Worm (Caenorhabditis elegans) whole organism, young adult: ENCODE measurements around the gene H08M01.1.

Experiments used
- B0035.1 ChIP-seq: sonication (generic microtip); optimal IDR thresholded peaks from 2 replicates; lab custom pipeline; 2016; ENCODE audit warnings: missing genetic modification characterization, mild to moderate bottlenecking, missing compliant biosample characterization, missing genotype, missing genetic modification reagents
- F23B12.7 ChIP-seq: sonication (generic microtip); optimal IDR thresholded peaks from 2 replicates; lab custom pipeline; 2017; ENCODE audit warnings: missing genetic modification characterization, mild to moderate bottlenecking, missing compliant biosample characterization, antibody characterized with exemption, moderate library complexity; ENCODE audit not compliant: insufficient read depth
- F37B4.10 ChIP-seq: fragments of 200-800 bp; sonication (Bioruptor generic); IDR thresholded peaks from 2 replicates; pipeline ENCODE4 v1.3.6; 2022; ENCODE audit warnings: missing genetic modification characterization, missing compliant biosample characterization
- F55B11.4 ChIP-seq: sonication (generic microtip); optimal IDR thresholded peaks from 2 replicates; lab custom pipeline; 2016; ENCODE audit warnings: missing compliant biosample characterization, missing genetic modification characterization, borderline replicate concordance; ENCODE audit not compliant: insufficient read depth
- T07F8.4 ChIP-seq: sonication (generic microtip); optimal IDR thresholded peaks from 2 replicates; lab custom pipeline; 2016; ENCODE audit warnings: mild to moderate bottlenecking, missing genetic modification characterization, moderate library complexity, missing compliant biosample characterization
- Y53G8AR.9 ChIP-seq: fragments of 200-800 bp; sonication (Bioruptor generic); conservative IDR thresholded peaks from 2 replicates; pipeline ENCODE4 v1.3.6; 2022; ENCODE audit warnings: missing genetic modification reagents, missing genetic modification characterization, missing compliant biosample characterization
- ZK185.1 ChIP-seq: sonication (generic microtip); optimal IDR thresholded peaks from 2 replicates; lab custom pipeline; 2016; ENCODE audit warnings: mild to moderate bottlenecking, missing genetic modification characterization, missing compliant biosample characterization; ENCODE audit not compliant: poor library complexity, severe bottlenecking
- aptf-3 ChIP-seq: fragments of 200-800 bp; sonication (Bioruptor generic); IDR thresholded peaks from 2 replicates; pipeline ENCODE4 v1.3.6; 2022; ENCODE audit warnings: missing genetic modification characterization, missing compliant biosample characterization
- athp-1 ChIP-seq: sonication (generic microtip); optimal IDR thresholded peaks from 2 replicates; lab custom pipeline; 2017; ENCODE audit warnings: mild to moderate bottlenecking, missing genetic modification characterization, missing compliant biosample characterization
- attf-6 ChIP-seq: fragments of 200-800 bp; sonication (Bioruptor generic); IDR thresholded peaks from 2 replicates; pipeline ENCODE4 v1.3.6; 2022; ENCODE audit warnings: missing genetic modification reagents, missing genetic modification characterization, missing compliant biosample characterization
- ccch-3 ChIP-seq: fragments of 200-800 bp; sonication (Bioruptor generic); optimal IDR thresholded peaks from 2 replicates; lab custom pipeline; 2018; ENCODE audit warnings: mild to moderate bottlenecking, missing genetic modification characterization, missing compliant biosample characterization
- ceh-27 ChIP-seq: fragments of 200-800 bp; sonication (Bioruptor generic); optimal IDR thresholded peaks from 2 replicates; lab custom pipeline; 2018; ENCODE audit warnings: mild to moderate bottlenecking, missing genetic modification characterization, moderate library complexity, missing compliant biosample characterization
- chd-7 ChIP-seq: sonication (generic microtip); optimal IDR thresholded peaks from 2 replicates; lab custom pipeline; 2016; ENCODE audit warnings: mild to moderate bottlenecking, missing genetic modification characterization, moderate library complexity, missing compliant biosample characterization
- die-1 ChIP-seq: sonication (generic microtip); optimal IDR thresholded peaks from 2 replicates; lab custom pipeline; 2016; ENCODE audit warnings: missing genotype, mild to moderate bottlenecking, missing genetic modification characterization, missing compliant biosample characterization
- dpl-1 ChIP-seq: fragments of 150-350 bp; optimal IDR thresholded peaks from 2 replicates; lab custom pipeline; 2014; ENCODE audit warnings: missing biosample characterization, missing genetic modification reagents, missing genetic modification characterization
- egl-18 ChIP-seq: fragments of 200-800 bp; sonication (Bioruptor generic); IDR thresholded peaks from 2 replicates; pipeline ENCODE4 v1.3.6; 2022; ENCODE audit warnings: missing genetic modification reagents, missing genetic modification characterization, missing compliant biosample characterization
- lag-1 ChIP-seq: fragments of 200-800 bp; sonication (Bioruptor generic); IDR thresholded peaks from 2 replicates; pipeline ENCODE4 v1.3.6; 2022; ENCODE audit warnings: missing genetic modification reagents, missing genetic modification characterization, missing compliant biosample characterization
- lin-26 ChIP-seq: fragments of 200-800 bp; sonication (Bioruptor generic); IDR thresholded peaks from 2 replicates; pipeline ENCODE4 v1.3.6; 2022; ENCODE audit warnings: missing genetic modification reagents, missing genetic modification characterization, missing compliant biosample characterization
- madf-10 ChIP-seq: sonication (generic microtip); optimal IDR thresholded peaks from 2 replicates; lab custom pipeline; 2016; ENCODE audit warnings: mild to moderate bottlenecking, missing genetic modification characterization, missing compliant biosample characterization
- madf-3 ChIP-seq: fragments of 200-800 bp; sonication (Bioruptor generic); IDR thresholded peaks from 2 replicates; pipeline ENCODE4 v1.3.6; 2022; ENCODE audit warnings: missing genetic modification reagents, missing genetic modification characterization, missing compliant biosample characterization
- madf-8 ChIP-seq: fragments of 200-800 bp; sonication (Bioruptor generic); conservative IDR thresholded peaks from 2 replicates; pipeline ENCODE4 v1.3.6; 2022; ENCODE audit warnings: missing genetic modification reagents, missing genetic modification characterization, missing compliant biosample characterization
- nfya-1 ChIP-seq: sonication (generic microtip); optimal IDR thresholded peaks from 2 replicates; lab custom pipeline; 2017; ENCODE audit warnings: antibody characterized with exemption, missing compliant biosample characterization, missing genetic modification characterization, borderline replicate concordance; ENCODE audit not compliant: insufficient read depth
- nhr-179 ChIP-seq: sonication (generic microtip); optimal IDR thresholded peaks from 2 replicates; lab custom pipeline; 2016; ENCODE audit warnings: mild to moderate bottlenecking, missing genetic modification characterization, missing compliant biosample characterization
- nhr-80 ChIP-seq: sonication (generic microtip); optimal IDR thresholded peaks from 2 replicates; lab custom pipeline; 2016; ENCODE audit warnings: missing genetic modification characterization, missing compliant biosample characterization
- rcor-1 ChIP-seq: fragments of 200-800 bp; sonication (Bioruptor generic); IDR thresholded peaks from 2 replicates; pipeline ENCODE4 v1.3.6; 2022; ENCODE audit warnings: missing genetic modification reagents, missing genetic modification characterization, missing compliant biosample characterization
- snpc-1.1 ChIP-seq: sonication (generic microtip); optimal IDR thresholded peaks from 2 replicates; lab custom pipeline; 2017; ENCODE audit warnings: missing genetic modification characterization, mild to moderate bottlenecking, missing compliant biosample characterization, antibody characterized with exemption, moderate library complexity, missing genotype, missing genetic modification reagents; ENCODE audit not compliant: insufficient read depth
- snpc-3.4 ChIP-seq: sonication (generic microtip); optimal IDR thresholded peaks from 2 replicates; lab custom pipeline; 2017; ENCODE audit warnings: missing genetic modification characterization, mild to moderate bottlenecking, missing compliant biosample characterization, antibody characterized with exemption, moderate library complexity, missing genotype, missing genetic modification reagents
- snpc-4 ChIP-seq, 5 experiments: fragments of 150-350 bp in 1 of 5; sonication (generic microtip) in 4 of 5; optimal IDR thresholded peaks; 2 replicates each; lab custom pipeline; 2014 to 2018; ENCODE audit warnings: missing genetic modification characterization in 5 of 5, missing biosample characterization in 3 of 5, antibody characterized with exemption in 2 of 5, mild to moderate bottlenecking in 2 of 5, missing compliant biosample characterization in 2 of 5, missing genotype in 2 of 5, moderate library complexity in 2 of 5, missing genetic modification reagents in 1 of 5
- somi-1 ChIP-seq: fragments of 200-800 bp; sonication (Bioruptor generic); optimal IDR thresholded peaks from 2 replicates; lab custom pipeline; 2018; ENCODE audit warnings: mild to moderate bottlenecking, missing genetic modification characterization, missing compliant biosample characterization
- tbp1 ChIP-seq: fragments of 200-800 bp; sonication (Bioruptor generic); optimal IDR thresholded peaks from 2 replicates; lab custom pipeline; 2018; ENCODE audit warnings: mild to moderate bottlenecking, missing genetic modification characterization, missing compliant biosample characterization
- unc-62 ChIP-seq: fragments of 150-350 bp; optimal IDR thresholded peaks from 2 replicates; lab custom pipeline; 2014; ENCODE audit warnings: missing biosample characterization, missing genetic modification reagents, missing genetic modification characterization
- xnd-1 ChIP-seq: sonication (generic microtip); optimal IDR thresholded peaks from 2 replicates; lab custom pipeline; 2016; ENCODE audit warnings: missing genotype, missing genetic modification reagents, missing genetic modification characterization, missing compliant biosample characterization
- zfh-2 ChIP-seq: fragments of 200-800 bp; sonication (Bioruptor generic); conservative IDR thresholded peaks from 2 replicates; pipeline ENCODE4 v1.3.6; 2022; ENCODE audit warnings: missing genetic modification reagents, missing genetic modification characterization, missing compliant biosample characterization
- ztf-3 ChIP-seq: fragments of 200-800 bp; sonication (Bioruptor generic); optimal IDR thresholded peaks from 2 replicates; lab custom pipeline; 2018; ENCODE audit warnings: mild to moderate bottlenecking, missing genetic modification characterization, missing compliant biosample characterization

Gene H08M01.1

DNA sequence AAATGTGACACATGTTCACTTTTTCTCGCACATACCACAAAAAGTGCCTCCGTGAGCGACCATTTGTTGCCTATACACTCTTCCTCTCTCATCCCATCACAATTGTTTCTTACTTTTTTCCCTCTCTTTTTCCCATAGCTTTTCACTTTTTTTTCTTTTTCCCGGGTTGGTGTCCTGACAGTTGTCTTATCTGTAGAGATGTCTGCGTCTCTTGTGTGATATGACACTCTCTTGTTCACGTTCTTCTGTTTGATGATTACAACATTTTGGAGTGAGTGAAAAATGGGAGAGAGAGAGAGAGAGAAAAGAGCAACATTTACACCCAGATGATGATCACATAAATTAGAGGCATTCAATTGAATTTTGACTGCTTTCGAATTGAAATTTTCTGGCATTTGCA, 9.8 kb downstream of the H08M01.1 start:
- TF ChIP-seq snpc-4 (GFP tag; optimal IDR thresholded peaks at IDR 0.05; lab: Kevin White, UChicago), result no peak
- peak in 1 of 4 experiments; percentile 10 for TF ChIP-seq snpc-4 (tag; optimal IDR thresholded peaks at IDR 0.05; lab: Kevin White, UChicago)
- TF ChIP-seq lin-26, result no peak
- no peak for TF ChIP-seq nfya-1 (tag; lab: Kevin White, UChicago)
- no peak for TF ChIP-seq B0035.1
- TF ChIP-seq ceh-27 (GFP tag; lab: Kevin White, UChicago), result no peak
- no peak for TF ChIP-seq F37B4.10 (GFP tag; lab: Robert Waterston, UW)
- TF ChIP-seq ZK185.1 (tag; lab: Kevin White, UChicago), result peak; percentile 7
- no peak for TF ChIP-seq F55B11.4 (tag; lab: Kevin White, UChicago)
- no peak for TF ChIP-seq chd-7 (tag; lab: Kevin White, UChicago)
- TF ChIP-seq rcor-1 (GFP tag; lab: Robert Waterston, UW), result no peak
- TF ChIP-seq unc-62 (GFP tag; lab: Kevin White, UChicago), result no peak
- TF ChIP-seq egl-18 (GFP tag; lab: Robert Waterston, UW), result no peak
- no peak for TF ChIP-seq madf-3 (GFP tag; lab: Robert Waterston, UW)
- no peak for TF ChIP-seq T07F8.4 (tag; lab: Kevin White, UChicago)
- no peak for TF ChIP-seq Y53G8AR.9
- no peak for TF ChIP-seq die-1 (tag; lab: Kevin White, UChicago)
- no peak for TF ChIP-seq madf-10 (tag; lab: Kevin White, UChicago)
- no peak for TF ChIP-seq zfh-2 (GFP tag; lab: Robert Waterston, UW)
- no peak for TF ChIP-seq ccch-3 (GFP tag; lab: Kevin White, UChicago)
- TF ChIP-seq F23B12.7 (tag; lab: Kevin White, UChicago), result peak; percentile 22
- peak; percentile 95 for TF ChIP-seq nhr-80 (tag; lab: Kevin White, UChicago)
- no peak for TF ChIP-seq ztf-3 (GFP tag; lab: Kevin White, UChicago)
- TF ChIP-seq dpl-1 (GFP tag; lab: Kevin White, UChicago), result no peak
- no peak for TF ChIP-seq athp-1 (tag; lab: Kevin White, UChicago)
- no peak for TF ChIP-seq xnd-1 (tag; lab: Kevin White, UChicago)
- TF ChIP-seq madf-8 (GFP tag; lab: Robert Waterston, UW), result no peak
- TF ChIP-seq aptf-3 (GFP tag; lab: Robert Waterston, UW), result no peak
- TF ChIP-seq somi-1 (GFP tag; lab: Kevin White, UChicago), result peak; percentile 48

DNA sequence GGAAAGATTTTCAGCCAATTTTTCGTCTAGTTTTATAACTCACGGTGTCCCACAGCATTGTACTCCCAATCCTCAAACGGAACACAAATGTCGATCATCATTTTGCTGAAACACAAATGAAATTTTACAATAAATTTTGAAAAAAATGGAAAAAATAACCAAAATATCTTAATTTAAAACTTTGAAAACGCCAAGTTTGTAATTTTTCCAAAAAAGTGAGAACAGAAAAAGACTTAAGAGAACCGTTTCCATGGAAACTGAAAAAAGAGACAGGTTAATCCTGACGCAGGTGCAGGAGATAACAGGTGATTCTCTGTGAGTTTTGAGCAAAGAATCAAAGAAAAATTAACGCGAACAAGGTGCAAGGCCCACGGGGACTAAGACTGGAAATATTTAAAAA, 15.3 kb downstream of the H08M01.1 start, which contains the start of gene Y45F10D.15:
Y45F10D.15 (minus strand) TSS at position 101 of the 400 bp plus-strand sequence.
- TF ChIP-seq aptf-3 (GFP tag; lab: Robert Waterston, UW) (no peak), madf-3 (GFP tag; lab: Robert Waterston, UW) (no peak), tbp1 (GFP tag; lab: Kevin White, UChicago) (no peak), nhr-179 (tag; lab: Kevin White, UChicago) (no peak), lag-1 (no peak)
- TF ChIP-seq, all 124 proteins: peak for 0

DNA sequence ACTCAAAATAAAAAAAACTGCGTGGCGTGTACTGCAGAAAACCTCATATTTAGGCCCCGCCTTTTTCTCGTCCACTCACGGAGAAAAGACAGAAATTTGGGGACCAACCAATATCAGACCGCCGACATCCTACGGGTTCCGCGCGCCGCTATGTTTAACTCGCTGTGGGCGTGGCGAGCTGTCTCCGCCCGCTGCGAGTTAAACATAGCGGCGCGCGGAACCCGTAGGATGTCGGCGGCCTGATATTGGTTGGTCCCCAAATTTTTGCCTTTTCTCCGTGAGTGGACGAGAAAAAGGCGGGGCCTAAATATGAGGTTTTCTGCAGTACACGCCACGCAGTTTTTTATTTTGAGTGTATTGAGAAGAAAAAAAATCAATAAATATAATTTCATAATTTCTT, 21.7 kb downstream of the H08M01.1 start:
- TF ChIP-seq attf-6 (GFP tag; lab: Robert Waterston, UW), result peak; percentile 92; the same call in 1 of the 2 replicates
- peak; percentile 58 for TF ChIP-seq snpc-1.1
- peak; percentile 83 for TF ChIP-seq snpc-4 (GFP tag; optimal IDR thresholded peaks at IDR 0.05; lab: Kevin White, UChicago)
- TF ChIP-seq snpc-4 (tag; optimal IDR thresholded peaks at IDR 0.05; lab: Kevin White, UChicago), result peak; percentile 71 to 97 (median 92)
- peak; percentile 1 for TF ChIP-seq snpc-3.4 (tag; lab: Kevin White, UChicago)
